Worm (Caenorhabditis elegans) whole organism, L4 larva: ENCODE data around the gene ubc-21.

Source experiments
- F49E8.2 ChIP-seq: sonication (generic microtip); optimal IDR thresholded peaks from 2 replicates; lab custom pipeline; 2016; ENCODE audit warnings: missing compliant biosample characterization, mild to moderate bottlenecking, missing genetic modification characterization, borderline replicate concordance
- R02D3.7 ChIP-seq: fragments of 150-350 bp; sonication (generic microtip); optimal IDR thresholded peaks from 3 replicates; lab custom pipeline; 2014; ENCODE audit warnings: missing biosample characterization, missing genetic modification characterization
- Y105C5A.15 ChIP-seq: fragments of 200-800 bp; sonication (Bioruptor generic); IDR thresholded peaks from 2 replicates; pipeline ENCODE4 v1.3.6; 2022; ENCODE audit warnings: missing genetic modification characterization, missing compliant biosample characterization
- ZK337.2 ChIP-seq: fragments of 200-800 bp; sonication (Bioruptor generic); IDR thresholded peaks from 2 replicates; pipeline ENCODE4 v1.3.6; 2022; ENCODE audit warnings: missing genetic modification reagents, missing genetic modification characterization, missing compliant biosample characterization
- aha-1 ChIP-seq: fragments of 150-350 bp; peaks from one replicate; lab custom pipeline; 2014; ENCODE audit warnings: missing biosample characterization, missing genetic modification characterization
- aly-2 ChIP-seq: sonication (generic microtip); optimal IDR thresholded peaks from 2 replicates; lab custom pipeline; 2018; ENCODE audit warnings: missing biosample characterization, missing genetic modification characterization
- ama-1 ChIP-seq: fragments of 150-350 bp; optimal IDR thresholded peaks from 2 replicates; lab custom pipeline; 2014; ENCODE audit warnings: inconsistent platforms, mixed read lengths
- arid-1 ChIP-seq: fragments of 200-800 bp; sonication (Bioruptor generic); conservative IDR thresholded peaks from 2 replicates; pipeline ENCODE4 v1.3.6; 2022; ENCODE audit warnings: missing genetic modification reagents, missing genetic modification characterization, missing compliant biosample characterization
- ceh-32 ChIP-seq: sonication (generic microtip); optimal IDR thresholded peaks from 2 replicates; lab custom pipeline; 2016; ENCODE audit warnings: mild to moderate bottlenecking, missing genetic modification characterization, missing compliant biosample characterization; ENCODE audit not compliant: poor library complexity
- ceh-44 ChIP-seq: fragments of 200-800 bp; sonication (Bioruptor generic); IDR thresholded peaks from 2 replicates; pipeline ENCODE4 v1.3.6; 2022; ENCODE audit warnings: missing genetic modification reagents, missing genetic modification characterization, missing compliant biosample characterization
- ceh-62 ChIP-seq: sonication (generic microtip); optimal IDR thresholded peaks from 2 replicates; lab custom pipeline; 2017; ENCODE audit warnings: missing biosample characterization, missing genetic modification characterization
- daf-12 ChIP-seq: fragments of 150-350 bp; optimal IDR thresholded peaks from 2 replicates; lab custom pipeline; 2014; ENCODE audit warnings: missing biosample characterization, missing genetic modification reagents, missing genetic modification characterization
- daf-16 ChIP-seq, 3 experiments: sonication (generic microtip); optimal IDR thresholded peaks; 2 replicates each; lab custom pipeline; 2016 to 2017; ENCODE audit warnings: missing genetic modification characterization in 3 of 3, missing genetic modification reagents in 3 of 3, mild to moderate bottlenecking in 2 of 3, missing compliant biosample characterization in 2 of 3, missing biosample characterization in 1 of 3, moderate library complexity in 1 of 3
- daf-19 ChIP-seq: fragments of 200-800 bp; sonication (Bioruptor generic); conservative IDR thresholded peaks from 2 replicates; pipeline ENCODE4 v1.3.6; 2022; ENCODE audit warnings: missing genetic modification characterization, missing compliant biosample characterization
- dmd-8 ChIP-seq: fragments of 200-800 bp; sonication (Bioruptor generic); IDR thresholded peaks from 2 replicates; pipeline ENCODE4 v1.3.6; 2022; ENCODE audit warnings: missing genetic modification characterization, missing compliant biosample characterization
- dmd-9 ChIP-seq: fragments of 200-800 bp; sonication (Bioruptor generic); IDR thresholded peaks from 2 replicates; pipeline ENCODE4 v1.3.6; 2022; ENCODE audit warnings: missing genetic modification reagents, missing genetic modification characterization, missing compliant biosample characterization
- duxl-1 ChIP-seq: sonication (generic microtip); optimal IDR thresholded peaks from 2 replicates; lab custom pipeline; 2016; ENCODE audit warnings: mild to moderate bottlenecking, missing genetic modification characterization, moderate library complexity, missing compliant biosample characterization; ENCODE audit not compliant: poor library complexity
- dve-1 ChIP-seq: sonication (generic microtip); optimal IDR thresholded peaks from 2 replicates; lab custom pipeline; 2017; ENCODE audit warnings: antibody characterized with exemption, mild to moderate bottlenecking, missing genetic modification characterization, missing compliant biosample characterization; ENCODE audit not compliant: insufficient read depth
- egl-43 ChIP-seq: fragments of 200-800 bp; sonication (Bioruptor generic); IDR thresholded peaks from 2 replicates; pipeline ENCODE4 v1.3.6; 2022; ENCODE audit warnings: missing genetic modification reagents, missing genetic modification characterization, missing compliant biosample characterization
- fos-1 ChIP-seq: fragments of 150-350 bp; optimal IDR thresholded peaks from 2 replicates; lab custom pipeline; 2014; ENCODE audit warnings: missing biosample characterization, missing genetic modification characterization
- gei-8 ChIP-seq: fragments of 200-800 bp; sonication (Bioruptor generic); optimal IDR thresholded peaks from 2 replicates; lab custom pipeline; 2018; ENCODE audit warnings: mild to moderate bottlenecking, missing genetic modification characterization, missing compliant biosample characterization
- hlh-11 ChIP-seq: fragments of 200-800 bp; sonication (Bioruptor generic); optimal IDR thresholded peaks from 2 replicates; lab custom pipeline; 2018; ENCODE audit warnings: mild to moderate bottlenecking, missing genetic modification characterization, missing compliant biosample characterization
- hlh-30 ChIP-seq: sonication (generic microtip); optimal IDR thresholded peaks from 2 replicates; lab custom pipeline; 2017; ENCODE audit warnings: antibody characterized with exemption, mild to moderate bottlenecking, missing genetic modification characterization, missing compliant biosample characterization; ENCODE audit not compliant: insufficient read depth
- hmg-1.1 ChIP-seq: fragments of 200-800 bp; sonication (Bioruptor generic); IDR thresholded peaks from 2 replicates; pipeline ENCODE4 v1.3.6; 2022; ENCODE audit warnings: missing genetic modification reagents, missing genetic modification characterization, missing compliant biosample characterization
- jun-1 ChIP-seq: fragments of 150-350 bp; optimal IDR thresholded peaks from 2 replicates; lab custom pipeline; 2014; ENCODE audit warnings: missing biosample characterization, missing genetic modification reagents, missing genetic modification characterization
- lin-15B ChIP-seq: fragments of 150-350 bp; sonication (generic microtip); optimal IDR thresholded peaks from 3 replicates; lab custom pipeline; 2014; ENCODE audit warnings: missing biosample characterization, missing genetic modification characterization
- lin-29 ChIP-seq: fragments of 200-800 bp; sonication (Bioruptor generic); IDR thresholded peaks from 2 replicates; pipeline ENCODE4 v1.3.6; 2022; ENCODE audit warnings: missing genetic modification reagents, missing genetic modification characterization, missing compliant biosample characterization
- lin-38 ChIP-seq: fragments of 200-800 bp; sonication (Bioruptor generic); IDR thresholded peaks from 2 replicates; pipeline ENCODE4 v1.3.6; 2022; ENCODE audit warnings: missing genetic modification reagents, missing genetic modification characterization, missing compliant biosample characterization
- lir-3 ChIP-seq: sonication (generic microtip); optimal IDR thresholded peaks from 2 replicates; lab custom pipeline; 2016; ENCODE audit warnings: mild to moderate bottlenecking, missing genetic modification characterization, missing compliant biosample characterization
- lsy-2 ChIP-seq, 2 experiments: fragments of 150-350 bp in 1 of 2; sonication (generic microtip) in 1 of 2; optimal IDR thresholded peaks; 2 replicates each; lab custom pipeline; 2014 to 2017; ENCODE audit warnings: missing biosample characterization in 2 of 2, missing genetic modification characterization in 2 of 2
- madf-5 ChIP-seq, 2 experiments: fragments of 200-800 bp; sonication (Bioruptor generic); IDR thresholded peaks; 2 replicates each; pipeline ENCODE4 v1.3.6; 2022; ENCODE audit warnings: missing compliant biosample characterization in 2 of 2, missing genetic modification characterization in 2 of 2
- madf-9 ChIP-seq: fragments of 200-800 bp; sonication (Bioruptor generic); conservative IDR thresholded peaks from 2 replicates; pipeline ENCODE4 v1.3.6; 2022; ENCODE audit warnings: missing genetic modification reagents, missing genetic modification characterization, missing compliant biosample characterization
- mdt-29 ChIP-seq: fragments of 200-800 bp; sonication (Bioruptor generic); IDR thresholded peaks from 2 replicates; pipeline ENCODE4 v1.3.6; 2022; ENCODE audit warnings: missing genetic modification reagents, missing genetic modification characterization, missing compliant biosample characterization
- mep-1 ChIP-seq: fragments of 150-350 bp; sonication (generic microtip); optimal IDR thresholded peaks from 3 replicates; lab custom pipeline; 2014; ENCODE audit warnings: missing biosample characterization, missing genetic modification characterization
- nhr-10 ChIP-seq: fragments of 150-350 bp; optimal IDR thresholded peaks from 2 replicates; lab custom pipeline; 2014; ENCODE audit warnings: missing biosample characterization, missing genetic modification characterization
- nhr-102 ChIP-seq: sonication (generic microtip); optimal IDR thresholded peaks from 2 replicates; lab custom pipeline; 2016; ENCODE audit warnings: mild to moderate bottlenecking, missing genetic modification characterization, moderate library complexity, missing compliant biosample characterization
- nhr-41 ChIP-seq: fragments of 200-800 bp; sonication (Bioruptor generic); IDR thresholded peaks from 2 replicates; pipeline ENCODE4 v1.3.6; 2022; ENCODE audit warnings: missing genetic modification reagents, missing genetic modification characterization, missing compliant biosample characterization
- nhr-48 ChIP-seq: sonication (generic microtip); optimal IDR thresholded peaks from 2 replicates; lab custom pipeline; 2016; ENCODE audit warnings: mild to moderate bottlenecking, missing genetic modification characterization, missing compliant biosample characterization
- nhr-76 ChIP-seq: fragments of 150-350 bp; optimal IDR thresholded peaks from 2 replicates; lab custom pipeline; 2014; ENCODE audit warnings: missing biosample characterization, missing genetic modification characterization
- nhr-77 ChIP-seq: fragments of 150-350 bp; optimal IDR thresholded peaks from 2 replicates; lab custom pipeline; 2014; ENCODE audit warnings: missing biosample characterization, missing genetic modification characterization
- php-3 ChIP-seq: fragments of 200-800 bp; sonication (Bioruptor generic); IDR thresholded peaks from 2 replicates; pipeline ENCODE4 v1.3.6; 2022; ENCODE audit warnings: missing genetic modification reagents, missing genetic modification characterization, missing compliant biosample characterization
- pqm-1 ChIP-seq: sonication (generic microtip); optimal IDR thresholded peaks from 2 replicates; lab custom pipeline; 2017; ENCODE audit warnings: missing biosample characterization, missing genetic modification characterization
- snpc-4 ChIP-seq: fragments of 150-350 bp; optimal IDR thresholded peaks from 2 replicates; lab custom pipeline; 2014; ENCODE audit warnings: missing biosample characterization, missing genetic modification characterization
- tra-1 ChIP-seq: fragments of 200-800 bp; sonication (Bioruptor generic); IDR thresholded peaks from 2 replicates; pipeline ENCODE4 v1.3.6; 2022; ENCODE audit warnings: missing genetic modification reagents, missing genetic modification characterization, missing compliant biosample characterization
- zag-1 ChIP-seq: fragments of 150-350 bp; optimal IDR thresholded peaks from 2 replicates; lab custom pipeline; 2014; ENCODE audit warnings: missing biosample characterization, missing genetic modification characterization
- zfp-2 ChIP-seq: sonication (generic microtip); optimal IDR thresholded peaks from 2 replicates; lab custom pipeline; 2016; ENCODE audit warnings: mild to moderate bottlenecking, missing genetic modification characterization, missing compliant biosample characterization

Gene ubc-21

DNA sequence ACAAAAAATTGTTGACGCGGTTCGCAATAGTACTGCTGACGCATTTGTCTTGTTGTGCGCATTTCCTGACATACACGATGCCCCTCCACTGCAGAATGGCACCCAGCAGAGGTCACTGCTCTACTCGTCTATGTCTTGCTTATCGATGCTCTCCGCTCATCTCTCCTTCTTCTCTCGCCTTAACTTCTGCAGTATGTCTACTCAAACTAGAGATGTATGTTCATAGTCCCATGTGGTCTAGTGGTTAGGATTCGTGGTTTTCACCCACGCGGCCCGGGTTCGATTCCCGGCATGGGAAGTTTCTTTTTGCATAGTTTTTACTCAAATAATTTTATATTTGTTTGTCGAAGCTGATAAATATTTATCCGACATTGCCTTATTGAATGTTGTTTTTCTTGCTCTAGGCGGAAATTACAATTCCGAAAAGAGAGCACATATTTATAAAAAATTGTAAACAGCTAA is 33.5 kb upstream of the ubc-21 start, which contains the start of gene C28G1.2 (continued):
- TF ChIP-seq zfp-2 (tag; lab: Kevin White, UChicago) (peak; percentile 82), lir-3 (tag; lab: Kevin White, UChicago) (peak; percentile 88), arid-1 (GFP tag; lab: Robert Waterston, UW) (peak; percentile 95), pqm-1 (tag; lab: Kevin White, UChicago) (no peak), madf-5 (GFP tag; IDR thresholded peaks at IDR 0.05; lab: Robert Waterston, UW) (peak; percentile 91 to 98), nhr-41 (peak; percentile 95), fos-1 (tag; lab: Kevin White, UChicago) (no peak), ama-1 (lab: Kevin White, UChicago) (no peak), gei-8 (GFP tag; lab: Kevin White, UChicago) (peak; percentile 87), nhr-102 (tag; lab: Kevin White, UChicago) (peak; percentile 88), nhr-77 (tag; lab: Kevin White, UChicago) (peak; percentile 87), Y105C5A.15 (peak; percentile 89), ceh-62 (no peak), aly-2 (tag; lab: Kevin White, UChicago) (no peak), mep-1 (tag; lab: Kevin White, UChicago) (peak; percentile 97), F49E8.2 (tag; lab: Kevin White, UChicago) (peak; percentile 47), nhr-76 (tag; lab: Kevin White, UChicago) (no peak), mdt-29 (GFP tag; lab: Robert Waterston, UW) (peak; percentile 88), lin-38 (GFP tag; lab: Robert Waterston, UW) (peak; percentile 86), ceh-32 (tag; lab: Kevin White, UChicago) (no peak), hlh-11 (tag; lab: Kevin White, UChicago) (peak; percentile 88), lin-15B (tag; lab: Kevin White, UChicago) (no peak), lin-29 (GFP tag; lab: Robert Waterston, UW) (peak; percentile 86), daf-12 (no peak)

DNA sequence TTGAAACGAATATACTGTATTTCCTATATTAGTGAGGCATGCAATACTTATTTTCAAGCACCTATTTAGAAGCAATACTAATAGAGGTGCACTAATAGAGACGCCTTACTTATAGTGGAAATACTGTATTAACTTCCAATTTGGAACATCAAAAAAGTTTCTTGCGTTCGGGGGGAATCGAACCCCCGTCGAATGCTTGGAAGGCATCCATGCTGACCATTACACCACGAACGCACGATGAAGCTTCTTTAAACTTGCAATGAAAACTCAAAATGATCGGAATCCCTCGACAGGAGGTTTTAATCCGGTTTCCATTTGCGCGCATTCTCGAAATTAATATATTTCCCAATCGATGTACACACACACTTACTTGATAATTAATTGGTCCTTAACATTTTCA is 31.2 kb upstream of the ubc-21 start:
- TF ChIP-seq F49E8.2 (tag; lab: Kevin White, UChicago) (no peak), dmd-9 (no peak), R02D3.7 (tag; lab: Kevin White, UChicago) (no peak), aha-1 (peak; percentile 72), lin-15B (tag; lab: Kevin White, UChicago) (no peak), daf-16 (GFP tag; optimal IDR thresholded peaks at IDR 0.05; lab: Kevin White, UChicago) (peak in 1 of 2 experiments; percentile 70), daf-16 (tag; optimal IDR thresholded peaks at IDR 0.05; lab: Kevin White, UChicago) (peak; percentile 15), Y105C5A.15 (0 out of 2 replicates have a peak, but pooled peaks have one; percentile 68), jun-1 (tag; lab: Kevin White, UChicago) (no peak), lin-38 (GFP tag; lab: Robert Waterston, UW) (peak; percentile 66; the same call in 1 of the 2 replicates), ceh-44 (no peak), tra-1 (GFP tag; lab: Robert Waterston, UW) (no peak; the same call in 1 of the 2 replicates), nhr-10 (tag; lab: Kevin White, UChicago) (no peak), lin-29 (GFP tag; lab: Robert Waterston, UW) (no peak), dve-1 (tag; lab: Kevin White, UChicago) (peak; percentile 35), snpc-4 (no peak), egl-43 (GFP tag; lab: Robert Waterston, UW) (peak; percentile 86), aly-2 (tag; lab: Kevin White, UChicago) (no peak), nhr-41 (peak; percentile 82; the same call in 1 of the 2 replicates), dmd-8 (GFP tag; lab: Robert Waterston, UW) (0 out of 2 replicates have a peak, but pooled peaks have one; percentile 57), daf-19 (0 out of 2 replicates have a peak, but pooled peaks have one; percentile 33), hmg-1.1 (GFP tag; lab: Robert Waterston, UW) (0 out of 2 replicates have a peak, but pooled peaks have one; percentile 34), fos-1 (tag; lab: Kevin White, UChicago) (no peak), nhr-77 (tag; lab: Kevin White, UChicago) (no peak), madf-9 (peak; percentile 50; the same call in 1 of the 2 replicates), nhr-48 (peak; percentile 4), ama-1 (lab: Kevin White, UChicago) (no peak), zag-1 (tag; lab: Kevin White, UChicago) (no peak), nhr-102 (tag; lab: Kevin White, UChicago) (peak; percentile 8), ZK337.2 (GFP tag; lab: Robert Waterston, UW) (no peak), hlh-30 (peak; percentile 15), duxl-1 (tag; lab: Kevin White, UChicago) (peak; percentile 41), lsy-2 (tag; optimal IDR thresholded peaks at IDR 0.05; lab: Kevin White, UChicago) (no peak), php-3 (0 out of 2 replicates have a peak, but pooled peaks have one; percentile 27)
